Worm (Caenorhabditis elegans): ENCODE data around the gene hir-1.

DNA sequence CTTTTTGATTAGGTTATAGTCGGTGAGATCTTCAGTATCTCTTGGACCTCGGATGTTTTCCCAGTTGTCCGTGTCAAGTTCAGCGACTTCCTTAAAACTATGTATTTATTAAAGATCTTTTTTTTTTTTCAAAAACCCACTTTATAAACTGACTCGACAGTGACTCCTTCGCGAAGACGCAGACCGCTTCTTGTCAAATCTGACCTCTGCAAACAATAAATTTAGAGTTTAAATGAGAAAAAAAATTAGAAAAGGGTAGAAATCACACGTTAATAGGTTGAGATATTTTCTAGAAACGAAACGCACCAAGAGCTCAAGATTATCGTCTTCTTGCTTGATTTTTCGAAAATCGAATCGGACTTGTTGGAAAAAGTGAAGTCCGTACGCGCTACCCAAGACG lies 13.8 kb downstream of the hir-1 start, which contains the start of gene C24G6.8:
- TF ChIP-seq med-1 (GFP tag; optimal IDR thresholded peaks at IDR 0.05; ENCODE audit: insufficient read depth) = no peak
- TF ChIP-seq cog-1 (tag; optimal IDR thresholded peaks at IDR 0.05) = no peak

Data from whole organism, midembryonic.